Worm (Caenorhabditis elegans) whole organism, L2 larva: ENCODE data around the gene brc-2.

ENCODE experiments used
- C34F6.9 ChIP-seq: fragments of 150-350 bp; optimal IDR thresholded peaks from 2 replicates; lab custom pipeline; 2014; ENCODE audit warnings: missing biosample characterization, missing genetic modification characterization
- F13H6.1 ChIP-seq: sonication (generic microtip); optimal IDR thresholded peaks from 2 replicates; lab custom pipeline; 2016; ENCODE audit warnings: missing genetic modification characterization, missing compliant biosample characterization
- R02D3.7 ChIP-seq: fragments of 150-350 bp; optimal IDR thresholded peaks from 2 replicates; lab custom pipeline; 2014; ENCODE audit warnings: missing biosample characterization, missing genetic modification characterization
- alr-1 ChIP-seq: fragments of 150-350 bp; optimal IDR thresholded peaks from 2 replicates; lab custom pipeline; 2014; ENCODE audit warnings: missing biosample characterization, missing genetic modification characterization
- ama-1 ChIP-seq: fragments of 150-350 bp; optimal IDR thresholded peaks from 2 replicates; lab custom pipeline; 2018; ENCODE audit warnings: inconsistent platforms
- ceh-16 ChIP-seq: fragments of 150-350 bp; optimal IDR thresholded peaks from 2 replicates; lab custom pipeline; 2014; ENCODE audit warnings: missing biosample characterization, missing genetic modification characterization
- crh-2 ChIP-seq: sonication (generic microtip); optimal IDR thresholded peaks from 2 replicates; lab custom pipeline; 2017; ENCODE audit warnings: missing biosample characterization, missing genetic modification characterization
- dmd-4 ChIP-seq: sonication (generic microtip); optimal IDR thresholded peaks from 2 replicates; lab custom pipeline; 2017; ENCODE audit warnings: missing biosample characterization, missing genetic modification characterization
- egl-27 ChIP-seq: sonication (generic microtip); optimal IDR thresholded peaks from 3 replicates; lab custom pipeline; 2017; ENCODE audit warnings: missing biosample characterization, missing genetic modification reagents, missing genetic modification characterization
- elt-1 ChIP-seq: fragments of 150-350 bp; optimal IDR thresholded peaks from 2 replicates; lab custom pipeline; 2014; ENCODE audit warnings: missing biosample characterization, missing genetic modification characterization
- elt-3 ChIP-seq: sonication (generic microtip); optimal IDR thresholded peaks from 2 replicates; lab custom pipeline; 2017; ENCODE audit warnings: missing biosample characterization, missing genetic modification characterization
- fos-1 ChIP-seq: fragments of 150-350 bp; optimal IDR thresholded peaks from 2 replicates; lab custom pipeline; 2014; ENCODE audit warnings: missing biosample characterization, missing genetic modification characterization
- gmeb-1 ChIP-seq: fragments of 150-350 bp; optimal IDR thresholded peaks from 2 replicates; lab custom pipeline; 2014; ENCODE audit warnings: missing biosample characterization, missing genetic modification characterization
- lin-13 ChIP-seq: fragments of 150-350 bp; optimal IDR thresholded peaks from 2 replicates; lab custom pipeline; 2014; ENCODE audit warnings: missing biosample characterization, missing genetic modification reagents, missing genetic modification characterization
- lin-39 ChIP-seq: fragments of 150-350 bp; optimal IDR thresholded peaks from 2 replicates; lab custom pipeline; 2014; ENCODE audit warnings: missing biosample characterization, missing genetic modification reagents, missing genetic modification characterization
- lsy-2 ChIP-seq, 2 experiments: fragments of 150-350 bp in 1 of 2; sonication (generic microtip) in 1 of 2; optimal IDR thresholded peaks; 2 replicates each; lab custom pipeline; 2014 to 2017; ENCODE audit warnings: missing biosample characterization in 2 of 2, missing genetic modification characterization in 2 of 2
- mbf-1 ChIP-seq: sonication (generic microtip); optimal IDR thresholded peaks from 2 replicates; lab custom pipeline; 2017; ENCODE audit warnings: missing biosample characterization, missing genetic modification characterization
- mdl-1 ChIP-seq, 2 experiments: fragments of 150-350 bp in 1 of 2; sonication (generic microtip) in 1 of 2; optimal IDR thresholded peaks; 2 replicates each; lab custom pipeline; 2017; ENCODE audit warnings: missing biosample characterization in 2 of 2, missing genetic modification characterization in 2 of 2
- nhr-10 ChIP-seq: sonication (generic microtip); optimal IDR thresholded peaks from 2 replicates; lab custom pipeline; 2017; ENCODE audit warnings: missing biosample characterization, missing genetic modification characterization
- nhr-11 ChIP-seq: fragments of 150-350 bp; optimal IDR thresholded peaks from 2 replicates; lab custom pipeline; 2014; ENCODE audit warnings: missing biosample characterization, missing genetic modification characterization
- nhr-12 ChIP-seq: fragments of 150-350 bp; optimal IDR thresholded peaks from 2 replicates; lab custom pipeline; 2014; ENCODE audit warnings: missing biosample characterization, missing genetic modification characterization
- nhr-129 ChIP-seq: fragments of 150-350 bp; optimal IDR thresholded peaks from 2 replicates; lab custom pipeline; 2014; ENCODE audit warnings: missing biosample characterization, missing genetic modification characterization
- nhr-21 ChIP-seq: fragments of 150-350 bp; optimal IDR thresholded peaks from 2 replicates; lab custom pipeline; 2014; ENCODE audit warnings: missing biosample characterization, missing genetic modification characterization
- nhr-23 ChIP-seq: fragments of 150-350 bp; optimal IDR thresholded peaks from 2 replicates; lab custom pipeline; 2014; ENCODE audit warnings: missing biosample characterization, missing genetic modification reagents, missing genetic modification characterization
- nhr-237 ChIP-seq: fragments of 150-350 bp; optimal IDR thresholded peaks from 2 replicates; lab custom pipeline; 2014; ENCODE audit warnings: missing biosample characterization, missing genetic modification characterization
- nhr-25 ChIP-seq: fragments of 150-350 bp; sonication (generic microtip); optimal IDR thresholded peaks from 3 replicates; lab custom pipeline; 2014; ENCODE audit warnings: missing biosample characterization, missing genetic modification characterization
- nhr-77 ChIP-seq: fragments of 150-350 bp; optimal IDR thresholded peaks from 2 replicates; lab custom pipeline; 2014; ENCODE audit warnings: missing biosample characterization, missing genetic modification characterization
- peb-1 ChIP-seq: fragments of 150-350 bp; optimal IDR thresholded peaks from 2 replicates; lab custom pipeline; 2014; ENCODE audit warnings: missing biosample characterization, missing genetic modification characterization
- skn-1 ChIP-seq: sonication (generic microtip); optimal IDR thresholded peaks from 2 replicates; lab custom pipeline; 2017; ENCODE audit warnings: missing biosample characterization, missing genetic modification characterization
- sma-9 ChIP-seq, 2 experiments: fragments of 150-350 bp in 1 of 2; sonication (generic microtip) in 1 of 2; optimal IDR thresholded peaks; 2 replicates each; lab custom pipeline; 2014 to 2016; ENCODE audit warnings: missing genetic modification characterization in 2 of 2, mild to moderate bottlenecking in 1 of 2, missing biosample characterization in 1 of 2, missing compliant biosample characterization in 1 of 2, missing genetic modification reagents in 1 of 2, moderate library complexity in 1 of 2
- snpc-4 ChIP-seq: fragments of 150-350 bp; optimal IDR thresholded peaks from 2 replicates; lab custom pipeline; 2014; ENCODE audit warnings: missing biosample characterization, missing genetic modification characterization
- unc-39 ChIP-seq: fragments of 150-350 bp; optimal IDR thresholded peaks from 2 replicates; lab custom pipeline; 2014; ENCODE audit warnings: missing biosample characterization, missing genetic modification characterization
- zag-1 ChIP-seq: fragments of 150-350 bp; optimal IDR thresholded peaks from 2 replicates; lab custom pipeline; 2014; ENCODE audit warnings: missing biosample characterization, missing genetic modification characterization
- ztf-11 ChIP-seq: sonication (generic microtip); optimal IDR thresholded peaks from 2 replicates; lab custom pipeline; 2017; ENCODE audit warnings: missing biosample characterization, missing genetic modification characterization

The brc-2 gene

ce11 chrIII:6929558-6930167 lies 26.8 kb upstream of the brc-2 start, which contains the start of gene inf-1 (continued):
- no peak for TF ChIP-seq ztf-11 (tag; lab: Kevin White, UChicago)
- peak; percentile 72 for TF ChIP-seq C34F6.9
- no peak for TF ChIP-seq sma-9 (GFP tag; optimal IDR thresholded peaks at IDR 0.05; lab: Kevin White, UChicago)
- no peak for TF ChIP-seq sma-9 (tag; optimal IDR thresholded peaks at IDR 0.05; lab: Kevin White, UChicago)

DNA sequence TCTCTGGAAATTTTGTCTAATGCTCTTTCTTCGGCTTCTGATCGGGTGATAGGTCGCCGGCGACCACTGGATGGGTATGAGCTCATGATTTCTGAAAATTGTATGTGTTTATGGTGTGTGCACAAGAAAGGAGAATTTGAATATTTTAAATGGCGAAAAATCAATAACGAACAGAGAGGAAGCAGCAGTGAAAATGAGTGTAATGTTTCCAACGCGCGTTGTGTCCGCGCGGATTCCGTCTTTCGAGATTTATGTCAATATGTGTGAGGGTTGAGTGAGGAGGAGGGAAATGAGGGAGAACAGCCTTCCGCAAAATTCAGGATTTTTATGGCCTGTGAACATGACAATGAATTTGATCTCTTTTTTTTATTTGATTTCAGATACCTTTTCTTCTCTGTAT lies 25.8 kb upstream of the brc-2 start, which contains the start of gene flap-1:
Gene flap-1 (minus strand): TSS at position 101 of the 400 bp plus-strand sequence.
- TF ChIP-seq dmd-4 (tag; lab: Kevin White, UChicago): no peak
- no peak for TF ChIP-seq nhr-11 (tag; lab: Kevin White, UChicago)
- no peak for TF ChIP-seq mbf-1
- no peak for TF ChIP-seq nhr-237 (tag; lab: Kevin White, UChicago)
- TF ChIP-seq nhr-21 (tag; lab: Kevin White, UChicago): no peak
- TF ChIP-seq, all 48 proteins: peak for 0

DNA sequence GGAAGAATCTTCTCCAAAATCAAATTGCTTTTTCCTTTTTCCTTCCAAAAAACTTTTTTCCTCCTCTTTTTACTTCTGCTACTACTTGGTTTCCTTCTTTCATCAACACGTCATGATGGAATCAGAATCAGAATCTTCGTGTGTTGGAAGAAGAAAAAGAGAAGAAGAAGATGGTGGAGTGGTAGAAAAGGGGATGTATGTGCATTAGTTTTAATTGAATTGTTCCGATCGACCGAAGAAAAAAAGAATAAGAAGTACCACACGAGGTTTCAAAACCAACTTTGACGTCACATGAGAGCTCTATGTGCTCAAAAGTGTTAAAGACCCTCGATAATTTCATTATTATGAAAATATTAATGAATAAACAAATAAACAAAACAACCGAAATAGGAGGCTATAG lies 11.9 kb upstream of the brc-2 start:
- TF ChIP-seq nhr-12 (tag; lab: Kevin White, UChicago) (no peak), lin-39 (no peak), lsy-2 (tag; optimal IDR thresholded peaks at IDR 0.05; lab: Kevin White, UChicago) (peak in 1 of 2 experiments; percentile 2), nhr-10 (tag; lab: Kevin White, UChicago) (no peak)

- TF ChIP-seq gmeb-1 (no peak), nhr-129 (no peak), F13H6.1 (tag; lab: Kevin White, UChicago) (no peak), nhr-77 (no peak), snpc-4 (tag; lab: Kevin White, UChicago) (no peak), elt-1 (tag; lab: Kevin White, UChicago) (no peak), alr-1 (tag; lab: Kevin White, UChicago) (no peak), unc-39 (tag; lab: Kevin White, UChicago) (no peak), fos-1 (tag; lab: Kevin White, UChicago) (no peak), nhr-12 (tag; lab: Kevin White, UChicago) (no peak), lin-39 (no peak), skn-1 (tag; lab: Kevin White, UChicago) (no peak), nhr-25 (tag; lab: Kevin White, UChicago) (no peak)
These were observed 9.5 kb upstream of the brc-2 start, which contains the start of gene pdf-1 for ce11 chrIII:6912381-6912780. pdf-1 (minus strand) TSS chrIII:6912481.

- TF ChIP-seq crh-2 (tag; lab: Kevin White, UChicago) (no peak), ztf-11 (tag; lab: Kevin White, UChicago) (no peak), nhr-23 (no peak)
These were observed 3.5 kb upstream of the brc-2 start, which contains the start of gene T07E3.2 for ce11 chrIII:6906409-6906808. T07E3.2 (plus strand) TSS chrIII:6906709.

- no peak for TF ChIP-seq sma-9 (GFP tag; optimal IDR thresholded peaks at IDR 0.05; lab: Kevin White, UChicago)
- no peak for TF ChIP-seq sma-9 (tag; optimal IDR thresholded peaks at IDR 0.05; lab: Kevin White, UChicago)
- peak in 1 of 2 experiments; percentile 26 for TF ChIP-seq lsy-2 (tag; optimal IDR thresholded peaks at IDR 0.05; lab: Kevin White, UChicago)
- TF ChIP-seq, all 48 proteins: peak for 1
These were observed 1.6 kb upstream of the brc-2 start for ce11 chrIII:6904468-6904867.

- no peak for TF ChIP-seq ceh-16 (tag; lab: Kevin White, UChicago)
- no peak for TF ChIP-seq nhr-11 (tag; lab: Kevin White, UChicago)
- TF ChIP-seq lin-13 (GFP tag; lab: Kevin White, UChicago): no peak
- TF ChIP-seq F13H6.1 (tag; lab: Kevin White, UChicago): no peak
- TF ChIP-seq peb-1 (tag; lab: Kevin White, UChicago): no peak
- no peak for TF ChIP-seq mdl-1 (tag; optimal IDR thresholded peaks at IDR 0.05; lab: Kevin White, UChicago)
- no peak for TF ChIP-seq zag-1 (tag; lab: Kevin White, UChicago)
- TF ChIP-seq elt-1 (tag; lab: Kevin White, UChicago): no peak
- TF ChIP-seq egl-27 (tag; lab: Kevin White, UChicago): no peak
- TF ChIP-seq R02D3.7 (tag; lab: Kevin White, UChicago): no peak
- TF ChIP-seq elt-3 (tag; lab: Kevin White, UChicago): no peak
- TF ChIP-seq crh-2 (tag; lab: Kevin White, UChicago): no peak
- no peak for TF ChIP-seq nhr-10 (tag; lab: Kevin White, UChicago)
- TF ChIP-seq nhr-129: no peak
- TF ChIP-seq dmd-4 (tag; lab: Kevin White, UChicago): no peak
- no peak for TF ChIP-seq ama-1 (lab: Kevin White, UChicago)
- TF ChIP-seq sma-9 (GFP tag; optimal IDR thresholded peaks at IDR 0.05; lab: Kevin White, UChicago): no peak
- TF ChIP-seq sma-9 (tag; optimal IDR thresholded peaks at IDR 0.05; lab: Kevin White, UChicago): no peak
These were observed 2.3 kb downstream of the brc-2 start for ce11 chrIII:6900609-6901008.
